Fruit fly (Drosophila melanogaster): Measurements from ENCODE around the gene CG12723.

CG12723 gene

DNA sequence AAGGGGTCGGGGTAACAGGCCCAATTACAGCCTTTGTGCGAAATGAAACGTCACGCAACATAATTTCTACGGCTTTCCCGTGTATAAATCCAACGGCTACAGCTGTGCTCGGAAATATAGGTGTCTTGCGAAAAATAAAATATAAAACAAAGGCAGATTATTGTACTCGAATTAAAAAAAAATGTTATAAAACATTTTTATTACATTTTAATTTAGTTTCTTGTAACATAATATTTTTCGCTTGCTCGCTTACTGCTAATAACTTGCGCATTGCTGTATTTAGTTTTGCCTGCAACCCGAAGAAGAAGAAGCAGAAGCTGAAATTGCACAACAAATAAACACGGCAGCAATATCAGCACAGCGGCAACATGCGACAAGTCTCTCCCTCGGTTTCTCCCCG lies 48.6 kb downstream of the CG12723 start:
- no peak for TF ChIP-seq psq (optimal IDR thresholded peaks at IDR 0.05)
- TF ChIP-seq Sin3A (optimal IDR thresholded peaks at IDR 0.05): no peak
- no peak for TF ChIP-seq Myc (optimal IDR thresholded peaks at IDR 0.05)
- TF ChIP-seq insv (optimal IDR thresholded peaks at IDR 0.05): no peak
- no peak for TF ChIP-seq h (optimal IDR thresholded peaks at IDR 0.05)
- no peak for TF ChIP-seq ttk (optimal IDR thresholded peaks at IDR 0.05)
